Fruit fly (Drosophila melanogaster) whole organism, embryonic: ENCODE data around the gene Pex1.

Experiments
- CG34376 ChIP-seq: fragments of 200-800 bp; sonication (Bioruptor generic); optimal IDR thresholded peaks from 2 replicates; lab custom pipeline; 2018; ENCODE audit warnings: missing biosample characterization, mild to moderate bottlenecking, missing genetic modification characterization
- CG7963 ChIP-seq: fragments of 200-800 bp; sonication (Bioruptor generic); IDR thresholded peaks from 3 replicates; pipeline ENCODE4 v1.3.6; 2022; ENCODE audit warnings: missing biosample characterization, missing genetic modification characterization; ENCODE audit not compliant: partially characterized antibody
- Lim3 ChIP-seq: fragments of 200-800 bp; sonication (Bioruptor generic); IDR thresholded peaks from 2 replicates; pipeline ENCODE4 v1.3.6; 2022; ENCODE audit warnings: missing biosample characterization, missing genetic modification characterization
- MBD-R2 ChIP-seq: fragments of 200-800 bp; sonication (Bioruptor generic); IDR thresholded peaks from 2 replicates; pipeline ENCODE4 v1.3.6; 2022; ENCODE audit warnings: missing biosample characterization, missing genetic modification characterization
- MTF-1 ChIP-seq: fragments of 200-800 bp; sonication (Bioruptor generic); optimal IDR thresholded peaks from 2 replicates; lab custom pipeline; 2018; ENCODE audit warnings: missing biosample characterization, mild to moderate bottlenecking, missing genetic modification characterization, borderline replicate concordance
- caup ChIP-seq: fragments of 200-800 bp; sonication (Bioruptor generic); optimal IDR thresholded peaks from 3 replicates; lab custom pipeline; 2017; ENCODE audit warnings: missing biosample characterization, mild to moderate bottlenecking, missing genetic modification characterization, moderate library complexity; ENCODE audit not compliant: severe bottlenecking
- crc ChIP-seq: fragments of 200-800 bp; sonication (Bioruptor generic); optimal IDR thresholded peaks from 2 replicates; lab custom pipeline; 2016; ENCODE audit warnings: missing biosample characterization, missing genetic modification characterization
- ken ChIP-seq: fragments of 200-800 bp; sonication (Bioruptor generic); IDR thresholded peaks from 3 replicates; pipeline ENCODE4 v1.3.6; 2022; ENCODE audit warnings: missing biosample characterization, missing genetic modification characterization
- ro ChIP-seq: fragments of 200-800 bp; sonication (Bioruptor generic); IDR thresholded peaks from 2 replicates; pipeline ENCODE4 v1.3.6; 2022; ENCODE audit warnings: missing biosample characterization, missing genetic modification characterization
- schlank ChIP-seq: fragments of 200-800 bp; sonication (Bioruptor generic); optimal IDR thresholded peaks from 2 replicates; lab custom pipeline; 2018; ENCODE audit warnings: missing biosample characterization, mild to moderate bottlenecking, missing genetic modification characterization
- usp ChIP-seq: fragments of >200 bp; optimal IDR thresholded peaks from 2 replicates; lab custom pipeline; 2017; ENCODE audit warnings: missing biosample characterization, missing genetic modification characterization

DNA sequence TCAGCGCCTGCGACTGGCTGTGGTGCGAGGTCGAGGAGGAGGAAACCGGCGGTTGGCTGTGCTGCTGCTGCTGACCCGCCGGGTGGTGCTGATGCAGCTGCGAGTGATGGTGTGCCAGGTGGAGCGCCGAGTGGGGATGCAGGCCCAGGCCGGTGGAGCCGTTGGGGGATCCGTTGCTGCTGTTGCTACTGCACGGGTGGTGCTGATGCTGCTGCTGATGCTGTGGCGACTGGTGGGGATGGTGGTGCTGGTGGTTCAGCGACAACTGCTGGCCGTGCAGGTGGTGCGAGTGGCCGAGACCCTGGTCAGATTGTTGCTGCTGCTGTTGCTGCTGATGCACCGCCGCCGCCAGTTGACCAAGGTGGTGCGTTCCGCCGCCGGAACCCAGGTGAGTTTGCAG, 53.9 kb downstream of the Pex1 start:
- TF ChIP-seq caup (no peak), Lim3 (GFP tag; lab: Robert Waterston, UW) (no peak), crc (no peak), usp (GFP tag; lab: Kevin White, UChicago) (no peak), schlank (tag; lab: Kevin White, UChicago) (no peak), CG34376 (GFP tag; lab: Kevin White, UChicago) (no peak), MBD-R2 (GFP tag; lab: Robert Waterston, UW) (no peak), CG7963 (GFP tag; lab: Robert Waterston, UW) (no peak), ro (GFP tag; lab: Robert Waterston, UW) (no peak), MTF-1 (GFP tag; lab: Kevin White, UChicago) (no peak), ken (GFP tag; lab: Robert Waterston, UW) (no peak)
